Worm (Caenorhabditis elegans): ENCODE data around the gene T26E4.4.

- TF ChIP-seq gmeb-1 (tag; optimal IDR thresholded peaks at IDR 0.05) (no peak), lsy-2 (tag; optimal IDR thresholded peaks at IDR 0.05) (no peak), nhr-77 (tag; optimal IDR thresholded peaks at IDR 0.05) (no peak), lin-39 (tag; optimal IDR thresholded peaks at IDR 0.05) (no peak), unc-62 (GFP tag; optimal IDR thresholded peaks at IDR 0.05) (no peak), F13H6.1 (tag; optimal IDR thresholded peaks at IDR 0.05) (no peak), lin-13 (GFP tag; optimal IDR thresholded peaks at IDR 0.05) (no peak), blmp-1 (tag; optimal IDR thresholded peaks at IDR 0.05; ENCODE audit: insufficient read depth) (no peak)
Measured at ce11 chrV:15798108-15798507, 5.8 kb upstream of the T26E4.4 start, which contains the start of gene T26E4.10.

Measured in whole organism, L2 larva.